Fruit fly (Drosophila melanogaster) whole organism, embryonic: ENCODE results near the gene sif.
A peak's percentile ranks its signal among the peaks of the same experiment; 100 is the strongest.

Source experiments
- Bteb2 ChIP-seq: fragments of 200-800 bp; sonication (Bioruptor generic); optimal IDR thresholded peaks from 2 replicates; lab custom pipeline; 2016; ENCODE audit warnings: missing biosample characterization, missing genetic modification characterization
- CG13287 ChIP-seq: fragments of 200-800 bp; sonication (Bioruptor generic); IDR thresholded peaks from 2 replicates; pipeline ENCODE4 v1.3.6; 2022; ENCODE audit warnings: missing biosample characterization, missing genetic modification characterization; ENCODE audit not compliant: partially characterized antibody
- CG14014 ChIP-seq: fragments of 200-800 bp; sonication (Bioruptor generic); IDR thresholded peaks from 2 replicates; pipeline ENCODE4 v1.3.6; 2022; ENCODE audit warnings: missing biosample characterization, missing genetic modification characterization
- CG14050 ChIP-seq: fragments of 200-800 bp; sonication (Bioruptor generic); IDR thresholded peaks from 3 replicates; pipeline ENCODE4 v1.3.6; 2022; ENCODE audit warnings: missing biosample characterization, missing genetic modification characterization
- CG14441 ChIP-seq: fragments of 200-800 bp; sonication (Bioruptor generic); IDR thresholded peaks from 2 replicates; pipeline ENCODE4 v1.3.6; 2022; ENCODE audit warnings: missing biosample characterization, missing genetic modification characterization
- CG14710 ChIP-seq: fragments of 200-800 bp; sonication (Bioruptor generic); optimal IDR thresholded peaks from 3 replicates; lab custom pipeline; 2019; ENCODE audit warnings: missing biosample characterization, mild to moderate bottlenecking, missing genetic modification characterization, moderate library complexity
- CG14965 ChIP-seq: fragments of 200-800 bp; sonication (Bioruptor generic); optimal IDR thresholded peaks from 2 replicates; lab custom pipeline; 2016; ENCODE audit warnings: missing biosample characterization, missing genetic modification characterization, borderline replicate concordance
- CG17359 ChIP-seq: fragments of 200-800 bp; sonication (Bioruptor generic); optimal IDR thresholded peaks from 3 replicates; lab custom pipeline; 2018; ENCODE audit warnings: missing biosample characterization, mild to moderate bottlenecking, missing genetic modification characterization, moderate library complexity
- CG17912 ChIP-seq: fragments of 200-800 bp; sonication (Bioruptor generic); optimal IDR thresholded peaks from 2 replicates; lab custom pipeline; 2018; ENCODE audit warnings: missing biosample characterization, mild to moderate bottlenecking, missing genetic modification characterization
- CG18476 ChIP-seq: fragments of 200-800 bp; sonication (Bioruptor generic); optimal IDR thresholded peaks from 2 replicates; lab custom pipeline; 2016; ENCODE audit warnings: missing biosample characterization, mild to moderate bottlenecking, missing genetic modification characterization
- CG18599 ChIP-seq: fragments of 200-800 bp; sonication (Bioruptor generic); optimal IDR thresholded peaks from 3 replicates; lab custom pipeline; 2017; ENCODE audit warnings: missing biosample characterization, missing genetic modification characterization, mild to moderate bottlenecking, moderate library complexity, missing genetic modification reagents
- CG33213 ChIP-seq: fragments of 200-800 bp; sonication (Bioruptor generic); optimal IDR thresholded peaks from 3 replicates; lab custom pipeline; 2016; ENCODE audit warnings: missing biosample characterization, missing genetic modification characterization
- CG34224 ChIP-seq: fragments of 200-800 bp; sonication (Bioruptor generic); IDR thresholded peaks from 3 replicates; pipeline ENCODE4 v1.3.6; 2022; ENCODE audit warnings: missing biosample characterization, missing genetic modification characterization; ENCODE audit not compliant: partially characterized antibody
- CG43689 ChIP-seq: fragments of 200-800 bp; sonication (Bioruptor generic); IDR thresholded peaks from 2 replicates; pipeline ENCODE4 v1.3.6; 2022; ENCODE audit warnings: missing biosample characterization, missing genetic modification characterization
- CG4730 ChIP-seq: fragments of 200-800 bp; sonication (Bioruptor generic); IDR thresholded peaks from 2 replicates; pipeline ENCODE4 v1.3.6; 2022; ENCODE audit warnings: missing biosample characterization, missing genetic modification characterization
- CG6175 ChIP-seq: fragments of 200-800 bp; sonication (Bioruptor generic); IDR thresholded peaks from 3 replicates; pipeline ENCODE4 v1.3.6; 2022; ENCODE audit warnings: missing biosample characterization, missing genetic modification characterization
- CG6272 ChIP-seq: fragments of 200-800 bp; sonication (Bioruptor generic); IDR thresholded peaks from 2 replicates; pipeline ENCODE4 v1.3.6; 2022; ENCODE audit warnings: missing biosample characterization, missing genetic modification characterization
- CG6791 ChIP-seq: fragments of 200-800 bp; sonication (Bioruptor generic); IDR thresholded peaks from 3 replicates; pipeline ENCODE4 v1.3.6; 2022; ENCODE audit warnings: missing biosample characterization, missing genetic modification characterization; ENCODE audit not compliant: partially characterized antibody
- CG7928 ChIP-seq: fragments of 200-800 bp; sonication (Bioruptor generic); optimal IDR thresholded peaks from 2 replicates; lab custom pipeline; 2017; ENCODE audit warnings: missing biosample characterization, mild to moderate bottlenecking, missing genetic modification characterization
- CG9609 ChIP-seq: fragments of 200-800 bp; sonication (Bioruptor generic); optimal IDR thresholded peaks from 3 replicates; lab custom pipeline; 2016; ENCODE audit warnings: missing biosample characterization, missing genetic modification characterization
- Dp ChIP-seq: fragments of 200-800 bp; sonication (Bioruptor generic); optimal IDR thresholded peaks from 2 replicates; lab custom pipeline; 2018; ENCODE audit warnings: missing biosample characterization, mild to moderate bottlenecking, missing genetic modification characterization, moderate library complexity
- E2f2 ChIP-seq: fragments of 200-800 bp; sonication (Bioruptor generic); IDR thresholded peaks from 2 replicates; pipeline ENCODE4 v1.3.6; 2022; ENCODE audit warnings: missing biosample characterization, missing genetic modification characterization
- Hr39 ChIP-seq: fragments of >200 bp; optimal IDR thresholded peaks from 2 replicates; lab custom pipeline; 2017
- Sox100B ChIP-seq: fragments of 200-800 bp; sonication (Bioruptor generic); optimal IDR thresholded peaks from 3 replicates; lab custom pipeline; 2018; ENCODE audit warnings: missing biosample characterization, mild to moderate bottlenecking, missing genetic modification characterization
- Sry-β ChIP-seq: fragments of 200-800 bp; sonication (Bioruptor generic); optimal IDR thresholded peaks from 2 replicates; lab custom pipeline; 2018; ENCODE audit warnings: missing biosample characterization, mild to moderate bottlenecking, missing genetic modification characterization, moderate library complexity
- Xrp1 ChIP-seq: fragments of 200-800 bp; sonication (Bioruptor generic); IDR thresholded peaks from 2 replicates; pipeline ENCODE4 v1.3.6; 2022; ENCODE audit warnings: missing biosample characterization, missing genetic modification characterization
- amos ChIP-seq: fragments of 200-800 bp; sonication (Bioruptor generic); IDR thresholded peaks from 2 replicates; pipeline ENCODE4 v1.3.6; 2022; ENCODE audit warnings: missing biosample characterization, missing genetic modification characterization; ENCODE audit not compliant: partially characterized antibody
- cad ChIP-seq: fragments of >200 bp; optimal IDR thresholded peaks from 2 replicates; lab custom pipeline; 2017; ENCODE audit warnings: missing biosample characterization, missing genetic modification characterization
- crc ChIP-seq: fragments of 200-800 bp; sonication (Bioruptor generic); optimal IDR thresholded peaks from 2 replicates; lab custom pipeline; 2016; ENCODE audit warnings: missing biosample characterization, missing genetic modification characterization
- croc ChIP-seq: fragments of 200-800 bp; sonication (Bioruptor generic); conservative IDR thresholded peaks from 3 replicates; pipeline ENCODE4 v1.3.6; 2022; ENCODE audit warnings: missing biosample characterization, missing genetic modification characterization
- dmrt11E ChIP-seq: fragments of 200-800 bp; sonication (Bioruptor generic); optimal IDR thresholded peaks from 3 replicates; lab custom pipeline; 2018; ENCODE audit warnings: missing biosample characterization, mild to moderate bottlenecking, missing genetic modification characterization, moderate library complexity
- dmrt99B ChIP-seq: fragments of 200-800 bp; sonication (Bioruptor generic); optimal IDR thresholded peaks from 2 replicates; lab custom pipeline; 2018; ENCODE audit warnings: missing biosample characterization, mild to moderate bottlenecking, missing genetic modification characterization, moderate library complexity
- en ChIP-seq: fragments of 200-800 bp; sonication (Bioruptor generic); optimal IDR thresholded peaks from 2 replicates; lab custom pipeline; 2016; ENCODE audit warnings: missing biosample characterization, missing genetic modification characterization
- gce ChIP-seq: fragments of 200-800 bp; sonication (Bioruptor generic); IDR thresholded peaks from 3 replicates; pipeline ENCODE4 v1.3.6; 2022; ENCODE audit warnings: missing biosample characterization, missing genetic modification characterization
- hkb ChIP-seq, 2 experiments: fragments of 200-800 bp in 1 of 2; fragments of >200 bp in 1 of 2; sonication (Bioruptor generic) in 1 of 2; IDR thresholded peaks in 1 of 2; optimal IDR thresholded peaks in 1 of 2; 2 replicates each; pipeline versions ENCODE4 v1.3.6 to Lab custom; 2017 to 2022; ENCODE audit warnings: missing biosample characterization in 1 of 2, missing genetic modification characterization in 1 of 2
- lbe ChIP-seq: fragments of 200-800 bp; sonication (Bioruptor generic); optimal IDR thresholded peaks from 2 replicates; lab custom pipeline; 2016; ENCODE audit warnings: missing biosample characterization, mild to moderate bottlenecking, missing genetic modification characterization
- sens ChIP-seq: fragments of 200-800 bp; sonication (Bioruptor generic); peaks from one replicate; lab custom pipeline; 2016; ENCODE audit warnings: missing biosample characterization, missing genetic modification characterization
- stwl ChIP-seq: fragments of 200-800 bp; sonication (Bioruptor generic); optimal IDR thresholded peaks from 3 replicates; lab custom pipeline; 2018; ENCODE audit warnings: missing biosample characterization, mild to moderate bottlenecking, missing genetic modification characterization, moderate library complexity
- toy ChIP-seq: fragments of 200-800 bp; sonication (Bioruptor generic); IDR thresholded peaks from 2 replicates; pipeline ENCODE4 v1.3.6; 2022; ENCODE audit warnings: missing biosample characterization, missing genetic modification characterization
- tx ChIP-seq: fragments of 200-800 bp; sonication (Bioruptor generic); optimal IDR thresholded peaks from 2 replicates; lab custom pipeline; 2016; ENCODE audit warnings: missing biosample characterization, missing genetic modification characterization
- vfl ChIP-seq: fragments of 200-800 bp; sonication (Bioruptor generic); optimal IDR thresholded peaks from 2 replicates; lab custom pipeline; 2016; ENCODE audit warnings: missing biosample characterization, missing genetic modification characterization

sif gene

dm6 chr3L:5797274-5797673 lies 139.6 kb downstream of the sif start (continued):
- TF ChIP-seq CG17359 (tag; lab: Kevin White, UChicago) (no peak), en (GFP tag; lab: Kevin White, UChicago) (no peak), lbe (no peak), Sry-β (GFP tag; lab: Kevin White, UChicago) (no peak), Bteb2 (GFP tag; lab: Kevin White, UChicago) (no peak), CG7928 (GFP tag; lab: Kevin White, UChicago) (no peak), CG43689 (GFP tag; lab: Robert Waterston, UW) (no peak), dmrt11E (tag; lab: Kevin White, UChicago) (no peak), cad (GFP tag; lab: Kevin White, UChicago) (peak; percentile 70), CG18476 (GFP tag; lab: Kevin White, UChicago) (no peak), gce (GFP tag; lab: Robert Waterston, UW) (no peak), CG34224 (GFP tag; lab: Robert Waterston, UW) (peak; percentile 37; the same call in 1 of the 3 replicates), CG9609 (GFP tag; lab: Kevin White, UChicago) (no peak), Dp (GFP tag; lab: Kevin White, UChicago) (no peak), CG14710 (tag; lab: Kevin White, UChicago) (no peak), CG17912 (GFP tag; lab: Kevin White, UChicago) (no peak), sens (GFP tag; lab: Kevin White, UChicago) (peak; percentile 20), stwl (tag; lab: Kevin White, UChicago) (no peak), CG14441 (no peak), CG14050 (no peak), CG18599 (no peak), croc (GFP tag; lab: Robert Waterston, UW) (no peak), CG6175 (GFP tag; lab: Robert Waterston, UW) (no peak), CG33213 (no peak), amos (peak; percentile 25; the same call in 1 of the 2 replicates), tx (GFP tag; lab: Kevin White, UChicago) (no peak), dmrt99B (tag; lab: Kevin White, UChicago) (no peak), CG14014 (GFP tag; lab: Robert Waterston, UW) (no peak), vfl (no peak), CG4730 (GFP tag; lab: Robert Waterston, UW) (no peak), CG6272 (GFP tag; lab: Robert Waterston, UW) (no peak), crc (GFP tag; lab: Kevin White, UChicago) (no peak), toy (no peak), Sox100B (GFP tag; lab: Kevin White, UChicago) (no peak), Xrp1 (GFP tag; lab: Robert Waterston, UW) (no peak), CG6791 (GFP tag; lab: Robert Waterston, UW) (0 out of 3 replicates have a peak, but pooled peaks have one; percentile 25), Hr39 (lab: Kevin White, UChicago) (no peak), CG13287 (GFP tag; lab: Robert Waterston, UW) (peak; percentile 31; the same call in 1 of the 2 replicates), E2f2 (GFP tag; lab: Robert Waterston, UW) (0 out of 2 replicates have a peak, but pooled peaks have one; percentile 6), CG14965 (no peak), hkb (optimal IDR thresholded peaks at IDR 0.05; lab: Kevin White, UChicago) (no peak), hkb (GFP tag; IDR thresholded peaks at IDR 0.05; lab: Robert Waterston, UW) (no peak)
